Worm (Caenorhabditis elegans): ENCODE data around the gene srh-118.
"Not testable (repeated sequence)": the region's sequence is repeated elsewhere in the genome, so short reads cannot be mapped to it uniquely, and the experiment has no call there.

The srh-118 gene

ce11 chrV:17464278-17464677 lies 31.7 kb downstream of the srh-118 start, which contains the start of gene F20E11.7:
Gene F20E11.7, plus strand, starts transcription at chrV:17464578.
- not testable (repeated sequence) for TF ChIP-seq elt-1 (tag; optimal IDR thresholded peaks at IDR 0.05; ENCODE audit: borderline replicate concordance, insufficient read depth); lin-13 (tag; optimal IDR thresholded peaks at IDR 0.05); zip-8 (tag; optimal IDR thresholded peaks at IDR 0.05)

ce11 chrV:17460061-17460460 lies 35.9 kb downstream of the srh-118 start, which contains the start of gene srz-48:
Gene srz-48, minus strand, starts transcription at chrV:17460161.
- no peak for TF ChIP-seq ces-1 (GFP tag; optimal IDR thresholded peaks at IDR 0.05)
- TF ChIP-seq ham-2 (GFP tag; optimal IDR thresholded peaks at IDR 0.05): no peak
- no peak for TF ChIP-seq ceh-39 (tag; optimal IDR thresholded peaks at IDR 0.05)
- TF ChIP-seq tbx-8 (GFP tag; optimal IDR thresholded peaks at IDR 0.05): no peak
- TF ChIP-seq unc-120 (tag; optimal IDR thresholded peaks at IDR 0.05; ENCODE audit: poor library complexity, severe bottlenecking): no peak
- TF ChIP-seq lin-32 (GFP tag; optimal IDR thresholded peaks at IDR 0.05): no peak

ce11 chrV:17458069-17458468 lies 37.9 kb downstream of the srh-118 start, which contains the start of gene str-200:
Gene str-200, minus strand, starts transcription at chrV:17458169.
- TF ChIP-seq nhr-2 (tag; optimal IDR thresholded peaks at IDR 0.05) (no peak), nhr-28 (tag; optimal IDR thresholded peaks at IDR 0.05) (no peak), mab-5 (tag; optimal IDR thresholded peaks at IDR 0.05) (no peak), mls-2 (tag; optimal IDR thresholded peaks at IDR 0.05) (no peak), ceh-83 (GFP tag; optimal IDR thresholded peaks at IDR 0.05) (no peak), nhr-12 (tag; optimal IDR thresholded peaks at IDR 0.05) (no peak), nhr-237 (tag; optimal IDR thresholded peaks at IDR 0.05) (no peak), nhr-76 (tag; optimal IDR thresholded peaks at IDR 0.05) (no peak), M03D4.4 (tag; optimal IDR thresholded peaks at IDR 0.05) (no peak), lin-32 (GFP tag; optimal IDR thresholded peaks at IDR 0.05) (no peak), zip-8 (tag; optimal IDR thresholded peaks at IDR 0.05) (no peak), blmp-1 (tag; optimal IDR thresholded peaks at IDR 0.05) (no peak), bed-3 (GFP tag; optimal IDR thresholded peaks at IDR 0.05) (no peak), ztf-11 (tag; optimal IDR thresholded peaks at IDR 0.05) (no peak)

- not testable (repeated sequence) for TF ChIP-seq nhr-76, nhr-12, sptf-1 (tag; optimal IDR thresholded peaks at IDR 0.05)
These were observed 39.8 kb downstream of the srh-118 start, which contains the start of gene srh-203 for ce11 chrV:17456197-17456596. Gene srh-203, minus strand, starts transcription at chrV:17456297.

ce11 chrV:17449836-17450235 lies 46.1 kb downstream of the srh-118 start:
- no peak for TF ChIP-seq ztf-11 (tag; optimal IDR thresholded peaks at IDR 0.05)
- TF ChIP-seq lin-13 (tag; optimal IDR thresholded peaks at IDR 0.05): no peak
- TF ChIP-seq elt-1 (tag; optimal IDR thresholded peaks at IDR 0.05; ENCODE audit: borderline replicate concordance, insufficient read depth): no peak
- TF ChIP-seq nhr-237 (tag; optimal IDR thresholded peaks at IDR 0.05): no peak
- no peak for TF ChIP-seq lsy-2 (tag; optimal IDR thresholded peaks at IDR 0.05)
- TF ChIP-seq ceh-43 (GFP tag; optimal IDR thresholded peaks at IDR 0.05): no peak
- no peak for TF ChIP-seq sptf-1 (tag; optimal IDR thresholded peaks at IDR 0.05)
- TF ChIP-seq snpc-4 (tag; optimal IDR thresholded peaks at IDR 0.05): no peak
- TF ChIP-seq ceh-83 (GFP tag; optimal IDR thresholded peaks at IDR 0.05): no peak
- TF ChIP-seq cnd-1 (tag; optimal IDR thresholded peaks at IDR 0.05): no peak
- no peak for TF ChIP-seq blmp-1 (tag; optimal IDR thresholded peaks at IDR 0.05)
- no peak for TF ChIP-seq hlh-1 (tag; optimal IDR thresholded peaks at IDR 0.05)
- TF ChIP-seq drap-1 (GFP tag; optimal IDR thresholded peaks at IDR 0.05): no peak
- no peak for TF ChIP-seq elt-3 (tag; optimal IDR thresholded peaks at IDR 0.05)
- TF ChIP-seq mls-2 (tag; optimal IDR thresholded peaks at IDR 0.05): no peak
- TF ChIP-seq unc-62 (GFP tag; optimal IDR thresholded peaks at IDR 0.05): no peak
- TF ChIP-seq M03D4.4 (tag; optimal IDR thresholded peaks at IDR 0.05): no peak
- no peak for TF ChIP-seq lin-32 (GFP tag; optimal IDR thresholded peaks at IDR 0.05)

Data from whole organism, mixed stage, embryonic.